Worm (Caenorhabditis elegans): ENCODE data around the gene rpn-5.

rpn-5 gene

ce11 chrII:4658245-4658644, 40.0 kb downstream of the rpn-5 start:
- no peak for TF ChIP-seq ztf-11 (tag; optimal IDR thresholded peaks at IDR 0.05)

- no peak for TF ChIP-seq C34F6.9 (tag; optimal IDR thresholded peaks at IDR 0.05)
- peak; percentile 49 for TF ChIP-seq fos-1 (tag; optimal IDR thresholded peaks at IDR 0.05)
- TF ChIP-seq lsy-2 (tag; optimal IDR thresholded peaks at IDR 0.05): no peak
- TF ChIP-seq blmp-1 (tag; optimal IDR thresholded peaks at IDR 0.05; ENCODE audit: insufficient read depth): no peak
- no peak for TF ChIP-seq nhr-237 (tag; optimal IDR thresholded peaks at IDR 0.05)
Observed at ce11 chrII:4657370-4657769, 40.9 kb downstream of the rpn-5 start.

ce11 chrII:4655834-4656233, 42.4 kb downstream of the rpn-5 start, which contains the start of gene fut-6:
Gene fut-6, minus strand, starts transcription at chrII:4655934.
- TF ChIP-seq fos-1 (tag; optimal IDR thresholded peaks at IDR 0.05): no peak
- TF ChIP-seq ztf-11 (tag; optimal IDR thresholded peaks at IDR 0.05): no peak
- no peak for TF ChIP-seq ama-1 (optimal IDR thresholded peaks at IDR 0.05)
- TF ChIP-seq gmeb-1 (tag; optimal IDR thresholded peaks at IDR 0.05): no peak
- no peak for TF ChIP-seq egl-27 (tag; optimal IDR thresholded peaks at IDR 0.05)
- no peak for TF ChIP-seq nhr-10 (tag; optimal IDR thresholded peaks at IDR 0.05)
- TF ChIP-seq mab-5 (tag; optimal IDR thresholded peaks at IDR 0.05): no peak
- TF ChIP-seq nhr-12 (tag; optimal IDR thresholded peaks at IDR 0.05): no peak
- no peak for TF ChIP-seq dmd-4 (tag; optimal IDR thresholded peaks at IDR 0.05)
- no peak for TF ChIP-seq lin-13 (GFP tag; optimal IDR thresholded peaks at IDR 0.05)
- no peak for TF ChIP-seq ceh-82 (tag; optimal IDR thresholded peaks at IDR 0.05)
- TF ChIP-seq nhr-25 (tag; optimal IDR thresholded peaks at IDR 0.05): no peak
- no peak for TF ChIP-seq lin-11 (tag; optimal IDR thresholded peaks at IDR 0.05)
- no peak for TF ChIP-seq ztf-1 (GFP tag; conservative IDR thresholded peaks at IDR 0.05)
- no peak for TF ChIP-seq F13H6.1 (tag; optimal IDR thresholded peaks at IDR 0.05)
- TF ChIP-seq mbf-1 (tag; optimal IDR thresholded peaks at IDR 0.05): no peak
- TF ChIP-seq unc-55 (GFP tag; optimal IDR thresholded peaks at IDR 0.05): no peak

- TF ChIP-seq zag-1 (tag; optimal IDR thresholded peaks at IDR 0.05) (no peak), sem-4 (tag; optimal IDR thresholded peaks at IDR 0.05) (no peak), R02D3.7 (tag; optimal IDR thresholded peaks at IDR 0.05) (no peak), nhr-25 (tag; optimal IDR thresholded peaks at IDR 0.05) (no peak), blmp-1 (tag; optimal IDR thresholded peaks at IDR 0.05; ENCODE audit: insufficient read depth) (no peak)
Observed at ce11 chrII:4650072-4650471, 48.2 kb downstream of the rpn-5 start.

- TF ChIP-seq nhr-77 (tag; optimal IDR thresholded peaks at IDR 0.05) (no peak), nhr-237 (tag; optimal IDR thresholded peaks at IDR 0.05) (no peak), sma-3 (GFP tag; optimal IDR thresholded peaks at IDR 0.05) (no peak), skn-1 (tag; optimal IDR thresholded peaks at IDR 0.05) (no peak), unc-62 (GFP tag; optimal IDR thresholded peaks at IDR 0.05) (no peak)
Observed at ce11 chrII:4648785-4649184, 49.4 kb downstream of the rpn-5 start, which contains the start of gene lgc-27. Gene lgc-27, plus strand, starts transcription at chrII:4649085.

Measured in whole organism, L2 larva.